Fruit fly (Drosophila melanogaster): ENCODE results near the gene vls.

DNA sequence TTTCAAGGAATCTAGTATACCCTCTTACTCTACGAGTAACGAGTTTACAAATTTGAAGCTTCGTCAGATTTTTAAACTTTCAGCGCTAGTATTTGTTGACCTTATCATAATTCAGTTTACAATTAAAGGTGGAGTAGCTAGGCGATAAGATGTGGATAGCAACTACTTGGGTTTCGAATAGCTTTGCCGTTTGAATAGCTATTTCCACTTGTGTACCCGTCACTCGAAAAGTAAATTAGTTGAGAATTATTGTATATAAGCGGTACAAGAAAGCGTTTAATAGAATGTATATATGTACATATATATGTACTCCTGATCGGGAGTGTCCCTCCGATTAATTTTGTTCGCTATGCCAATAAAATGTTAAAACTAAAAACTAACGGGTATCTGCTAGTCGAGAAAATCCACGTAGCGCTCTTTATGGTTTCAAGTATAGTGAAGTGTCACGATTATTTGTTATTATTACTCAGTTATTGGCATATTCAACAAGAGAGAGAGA lies 39.1 kb downstream of the vls start:
- TF ChIP-seq fru (GFP tag; optimal IDR thresholded peaks at IDR 0.05) (no peak), sage (GFP tag; optimal IDR thresholded peaks at IDR 0.05) (no peak), CG9705 (GFP tag; optimal IDR thresholded peaks at IDR 0.05) (no peak), pan (optimal IDR thresholded peaks at IDR 0.05) (no peak), Myc (optimal IDR thresholded peaks at IDR 0.05) (no peak), h (GFP tag; optimal IDR thresholded peaks at IDR 0.05) (no peak), Jra (GFP tag; optimal IDR thresholded peaks at IDR 0.05) (no peak), psq (GFP tag; optimal IDR thresholded peaks at IDR 0.05) (no peak), br (GFP tag; optimal IDR thresholded peaks at IDR 0.05) (no peak)

Data from whole organism, wandering third instar larva.